Worm (Caenorhabditis elegans): ENCODE results near the gene unc-119.

DNA sequence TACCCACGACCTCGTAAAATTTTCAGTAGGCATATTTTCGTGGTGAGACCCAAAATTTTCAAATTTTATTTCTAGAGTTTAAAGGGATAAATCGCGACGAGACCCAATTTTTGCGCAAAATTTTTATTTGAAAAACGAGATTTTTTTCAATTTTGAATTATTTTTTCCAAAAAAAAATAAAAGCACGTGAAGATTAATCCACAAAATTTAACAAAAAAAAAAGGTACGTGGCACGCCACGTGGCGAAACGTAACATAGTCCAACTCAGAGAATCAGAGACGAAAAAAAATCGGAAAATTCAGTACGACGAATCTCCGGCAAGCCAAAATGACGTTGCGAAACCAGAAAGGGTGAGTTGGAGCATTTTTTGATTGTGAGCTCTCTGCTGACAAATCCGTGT, 27.3 kb upstream of the unc-119 start, which contains the start of gene C44B9.2:
- TF ChIP-seq zip-8 (tag; optimal IDR thresholded peaks at IDR 0.05) (no peak), pha-4 (tag; optimal IDR thresholded peaks at IDR 0.05) (no peak), blmp-1 (tag; optimal IDR thresholded peaks at IDR 0.05) (no peak)
